Worm (Caenorhabditis elegans) whole organism, young adult: ENCODE results near the gene egrh-1.

Experiments used
- B0035.1 ChIP-seq: sonication (generic microtip); optimal IDR thresholded peaks from 2 replicates; lab custom pipeline; 2016; ENCODE audit warnings: missing genetic modification characterization, mild to moderate bottlenecking, missing compliant biosample characterization, missing genotype, missing genetic modification reagents
- B0336.3 ChIP-seq: fragments of 200-800 bp; sonication (Bioruptor generic); IDR thresholded peaks from 2 replicates; pipeline ENCODE4 v1.3.6; 2022; ENCODE audit warnings: missing genetic modification characterization, missing compliant biosample characterization
- F33H1.4 ChIP-seq: fragments of 200-800 bp; sonication (Bioruptor generic); IDR thresholded peaks from 2 replicates; pipeline ENCODE4 v1.3.6; 2022; ENCODE audit warnings: missing genetic modification reagents, missing genetic modification characterization, missing compliant biosample characterization
- F49E8.2 ChIP-seq: sonication (generic microtip); optimal IDR thresholded peaks from 3 replicates; lab custom pipeline; 2017; ENCODE audit warnings: missing genetic modification characterization, mild to moderate bottlenecking, missing compliant biosample characterization, antibody characterized with exemption, moderate library complexity; ENCODE audit not compliant: insufficient read depth
- F57A8.1 ChIP-seq: fragments of 200-800 bp; sonication (Bioruptor generic); optimal IDR thresholded peaks from 2 replicates; lab custom pipeline; 2018; ENCODE audit warnings: mild to moderate bottlenecking, missing genetic modification characterization, moderate library complexity, missing compliant biosample characterization
- T07F8.4 ChIP-seq: sonication (generic microtip); optimal IDR thresholded peaks from 2 replicates; lab custom pipeline; 2016; ENCODE audit warnings: mild to moderate bottlenecking, missing genetic modification characterization, moderate library complexity, missing compliant biosample characterization
- T26A5.8 ChIP-seq: sonication (generic microtip); optimal IDR thresholded peaks from 2 replicates; lab custom pipeline; 2016; ENCODE audit warnings: missing genetic modification characterization, missing compliant biosample characterization
- aptf-2 ChIP-seq: fragments of 200-800 bp; sonication (Bioruptor generic); conservative IDR thresholded peaks from 2 replicates; pipeline ENCODE4 v1.3.6; 2022; ENCODE audit warnings: missing genetic modification reagents, missing genetic modification characterization, missing compliant biosample characterization
- aptf-3 ChIP-seq: fragments of 200-800 bp; sonication (Bioruptor generic); IDR thresholded peaks from 2 replicates; pipeline ENCODE4 v1.3.6; 2022; ENCODE audit warnings: missing genetic modification characterization, missing compliant biosample characterization
- athp-1 ChIP-seq: sonication (generic microtip); optimal IDR thresholded peaks from 2 replicates; lab custom pipeline; 2017; ENCODE audit warnings: mild to moderate bottlenecking, missing genetic modification characterization, missing compliant biosample characterization
- attf-3 ChIP-seq: fragments of 200-800 bp; sonication (Bioruptor generic); conservative IDR thresholded peaks from 2 replicates; pipeline ENCODE4 v1.3.6; 2022; ENCODE audit warnings: missing genetic modification reagents, missing genetic modification characterization, missing compliant biosample characterization
- ccch-3 ChIP-seq: fragments of 200-800 bp; sonication (Bioruptor generic); optimal IDR thresholded peaks from 2 replicates; lab custom pipeline; 2018; ENCODE audit warnings: mild to moderate bottlenecking, missing genetic modification characterization, missing compliant biosample characterization
- dox-1 ChIP-seq: fragments of 200-800 bp; sonication (Bioruptor generic); IDR thresholded peaks from 2 replicates; pipeline ENCODE4 v1.3.6; 2022; ENCODE audit warnings: missing genetic modification reagents, missing genetic modification characterization, missing compliant biosample characterization
- dpl-1 ChIP-seq: fragments of 150-350 bp; optimal IDR thresholded peaks from 2 replicates; lab custom pipeline; 2014; ENCODE audit warnings: missing biosample characterization, missing genetic modification reagents, missing genetic modification characterization
- efl-1 ChIP-seq: fragments of 150-350 bp; optimal IDR thresholded peaks from 2 replicates; lab custom pipeline; 2014; ENCODE audit warnings: missing biosample characterization, missing genetic modification reagents, missing genetic modification characterization
- egrh-3 ChIP-seq: fragments of 200-800 bp; sonication (Bioruptor generic); IDR thresholded peaks from 2 replicates; pipeline ENCODE4 v1.3.6; 2022; ENCODE audit warnings: missing genetic modification reagents, missing genetic modification characterization, missing compliant biosample characterization
- ets-4 ChIP-seq: fragments of 200-800 bp; sonication (Bioruptor generic); optimal IDR thresholded peaks from 2 replicates; lab custom pipeline; 2018; ENCODE audit warnings: mild to moderate bottlenecking, missing genetic modification characterization, missing compliant biosample characterization
- fkh-3 ChIP-seq: sonication (generic microtip); optimal IDR thresholded peaks from 2 replicates; lab custom pipeline; 2016; ENCODE audit warnings: mild to moderate bottlenecking, missing genetic modification characterization, missing compliant biosample characterization
- gei-17 ChIP-seq: fragments of 200-800 bp; sonication (Bioruptor generic); optimal IDR thresholded peaks from 2 replicates; lab custom pipeline; 2018; ENCODE audit warnings: mild to moderate bottlenecking, missing genetic modification characterization, missing compliant biosample characterization
- hlh-26 ChIP-seq: fragments of 200-800 bp; sonication (Bioruptor generic); conservative IDR thresholded peaks from 2 replicates; pipeline ENCODE4 v1.3.6; 2022; ENCODE audit warnings: missing genetic modification reagents, missing genetic modification characterization, missing compliant biosample characterization
- hmg-1.2 ChIP-seq: fragments of 200-800 bp; sonication (Bioruptor generic); IDR thresholded peaks from 2 replicates; pipeline ENCODE4 v1.3.6; 2022; ENCODE audit warnings: missing genetic modification reagents, missing genetic modification characterization, missing compliant biosample characterization
- let-607 ChIP-seq, 2 experiments: fragments of 200-800 bp in 1 of 2; sonication (Bioruptor generic) in 1 of 2; sonication (generic microtip) in 1 of 2; optimal IDR thresholded peaks; 2 replicates each; lab custom pipeline; 2016 to 2018; ENCODE audit warnings: mild to moderate bottlenecking in 2 of 2, missing compliant biosample characterization in 2 of 2, missing genetic modification characterization in 2 of 2, moderate library complexity in 2 of 2, missing genotype in 1 of 2
- lin-35 ChIP-seq, 3 experiments: fragments of 150-350 bp in 2 of 3; sonication (generic microtip) in 1 of 3; optimal IDR thresholded peaks; 2 replicates each; lab custom pipeline; 2014 to 2018; ENCODE audit warnings: missing biosample characterization in 3 of 3, missing genetic modification characterization in 3 of 3, missing genetic modification reagents in 3 of 3
- lin-40 ChIP-seq: sonication (generic microtip); optimal IDR thresholded peaks from 2 replicates; lab custom pipeline; 2016; ENCODE audit warnings: missing genetic modification characterization, mild to moderate bottlenecking, missing compliant biosample characterization, missing genotype, missing genetic modification reagents
- madf-6 ChIP-seq: fragments of 200-800 bp; sonication (Bioruptor generic); IDR thresholded peaks from 2 replicates; pipeline ENCODE4 v1.3.6; 2022; ENCODE audit warnings: missing genetic modification reagents, missing genetic modification characterization, missing compliant biosample characterization
- madf-8 ChIP-seq: fragments of 200-800 bp; sonication (Bioruptor generic); conservative IDR thresholded peaks from 2 replicates; pipeline ENCODE4 v1.3.6; 2022; ENCODE audit warnings: missing genetic modification reagents, missing genetic modification characterization, missing compliant biosample characterization
- mcd-1 ChIP-seq: fragments of 200-800 bp; sonication (Bioruptor generic); IDR thresholded peaks from 2 replicates; pipeline ENCODE4 v1.3.6; 2022; ENCODE audit warnings: missing genetic modification reagents, missing genetic modification characterization, missing compliant biosample characterization
- mel-28 ChIP-seq: sonication (generic microtip); optimal IDR thresholded peaks from 2 replicates; lab custom pipeline; 2016; ENCODE audit warnings: borderline replicate concordance, mild to moderate bottlenecking, missing genetic modification characterization, missing compliant biosample characterization
- nfya-1 ChIP-seq: sonication (generic microtip); optimal IDR thresholded peaks from 2 replicates; lab custom pipeline; 2017; ENCODE audit warnings: antibody characterized with exemption, missing compliant biosample characterization, missing genetic modification characterization, borderline replicate concordance; ENCODE audit not compliant: insufficient read depth
- nfyb-1 ChIP-seq: fragments of 200-800 bp; sonication (Bioruptor generic); IDR thresholded peaks from 2 replicates; pipeline ENCODE4 v1.3.6; 2022; ENCODE audit warnings: missing genetic modification reagents, missing genetic modification characterization, missing compliant biosample characterization
- nhr-179 ChIP-seq: sonication (generic microtip); optimal IDR thresholded peaks from 2 replicates; lab custom pipeline; 2016; ENCODE audit warnings: mild to moderate bottlenecking, missing genetic modification characterization, missing compliant biosample characterization
- nhr-27 ChIP-seq: fragments of 200-800 bp; sonication (Bioruptor generic); optimal IDR thresholded peaks from 2 replicates; lab custom pipeline; 2018; ENCODE audit warnings: mild to moderate bottlenecking, missing genetic modification characterization, moderate library complexity, missing compliant biosample characterization
- nhr-80 ChIP-seq: sonication (generic microtip); optimal IDR thresholded peaks from 2 replicates; lab custom pipeline; 2016; ENCODE audit warnings: missing genetic modification characterization, missing compliant biosample characterization
- rcor-1 ChIP-seq: fragments of 200-800 bp; sonication (Bioruptor generic); IDR thresholded peaks from 2 replicates; pipeline ENCODE4 v1.3.6; 2022; ENCODE audit warnings: missing genetic modification reagents, missing genetic modification characterization, missing compliant biosample characterization
- sdz-38 ChIP-seq: sonication (generic microtip); optimal IDR thresholded peaks from 2 replicates; lab custom pipeline; 2016; ENCODE audit warnings: missing genotype, missing genetic modification characterization, missing compliant biosample characterization
- sea-2 ChIP-seq: fragments of 200-800 bp; sonication (Bioruptor generic); IDR thresholded peaks from 2 replicates; pipeline ENCODE4 v1.3.6; 2022; ENCODE audit warnings: missing genetic modification characterization, missing compliant biosample characterization
- snpc-1.3 ChIP-seq: sonication (generic microtip); optimal IDR thresholded peaks from 2 replicates; lab custom pipeline; 2017; ENCODE audit warnings: missing genetic modification characterization, mild to moderate bottlenecking, missing compliant biosample characterization, antibody characterized with exemption, moderate library complexity, missing genotype, missing genetic modification reagents; ENCODE audit not compliant: insufficient read depth
- snpc-3.4 ChIP-seq: sonication (generic microtip); optimal IDR thresholded peaks from 2 replicates; lab custom pipeline; 2017; ENCODE audit warnings: missing genetic modification characterization, mild to moderate bottlenecking, missing compliant biosample characterization, antibody characterized with exemption, moderate library complexity, missing genotype, missing genetic modification reagents
- unc-62 ChIP-seq: fragments of 150-350 bp; optimal IDR thresholded peaks from 2 replicates; lab custom pipeline; 2014; ENCODE audit warnings: missing biosample characterization, missing genetic modification reagents, missing genetic modification characterization
- zfh-2 ChIP-seq: fragments of 200-800 bp; sonication (Bioruptor generic); conservative IDR thresholded peaks from 2 replicates; pipeline ENCODE4 v1.3.6; 2022; ENCODE audit warnings: missing genetic modification reagents, missing genetic modification characterization, missing compliant biosample characterization
- ztf-28 ChIP-seq: fragments of 200-800 bp; sonication (Bioruptor generic); IDR thresholded peaks from 2 replicates; pipeline ENCODE4 v1.3.6; 2022; ENCODE audit warnings: missing genetic modification reagents, missing genetic modification characterization, missing compliant biosample characterization
- ztf-6 ChIP-seq: fragments of 200-800 bp; sonication (Bioruptor generic); IDR thresholded peaks from 2 replicates; pipeline ENCODE4 v1.3.6; 2022; ENCODE audit warnings: missing genetic modification reagents, missing genetic modification characterization, missing compliant biosample characterization

The egrh-1 gene

ce11 chrX:14871780-14872179 lies 26.0 kb downstream of the egrh-1 start, which contains the start of gene F31F6.2:
F31F6.2 (minus strand) TSS chrX:14871880.
- TF ChIP-seq ztf-28 (GFP tag; lab: Robert Waterston, UW) (no peak), snpc-3.4 (tag; lab: Kevin White, UChicago) (no peak), F33H1.4 (GFP tag; lab: Robert Waterston, UW) (no peak), aptf-3 (GFP tag; lab: Robert Waterston, UW) (no peak), unc-62 (GFP tag; lab: Kevin White, UChicago) (no peak), hlh-26 (GFP tag; lab: Robert Waterston, UW) (no peak), F57A8.1 (GFP tag; lab: Kevin White, UChicago) (no peak)

- TF ChIP-seq efl-1 (GFP tag; lab: Kevin White, UChicago) (peak; percentile 73), fkh-3 (tag; lab: Kevin White, UChicago) (no peak), let-607 (tag; optimal IDR thresholded peaks at IDR 0.05; lab: Kevin White, UChicago) (no peak), gei-17 (no peak), nhr-27 (no peak), sdz-38 (tag; lab: Kevin White, UChicago) (no peak), aptf-2 (no peak), madf-6 (GFP tag; lab: Robert Waterston, UW) (peak; percentile 65), madf-8 (GFP tag; lab: Robert Waterston, UW) (0 out of 2 replicates have a peak, but pooled peaks have one; percentile 8), dpl-1 (GFP tag; lab: Kevin White, UChicago) (peak; percentile 38), ccch-3 (GFP tag; lab: Kevin White, UChicago) (no peak), nfya-1 (tag; lab: Kevin White, UChicago) (no peak), T26A5.8 (no peak), sea-2 (GFP tag; lab: Robert Waterston, UW) (no peak), B0336.3 (GFP tag; lab: Robert Waterston, UW) (no peak), nhr-179 (no peak), athp-1 (no peak), T07F8.4 (no peak), hmg-1.2 (GFP tag; lab: Robert Waterston, UW) (no peak), mcd-1 (GFP tag; lab: Robert Waterston, UW) (peak; percentile 46), nhr-80 (tag; lab: Kevin White, UChicago) (no peak), nfyb-1 (GFP tag; lab: Robert Waterston, UW) (no peak), B0035.1 (tag; lab: Kevin White, UChicago) (no peak)
These were observed 27.2 kb downstream of the egrh-1 start, which contains the start of gene F31F6.3 for ce11 chrX:14872817-14873469. F31F6.3 (minus strand) TSS chrX:14872867.

- no peak for TF ChIP-seq madf-8 (GFP tag; lab: Robert Waterston, UW)
These were observed 29.9 kb downstream of the egrh-1 start, which contains the start of gene sssh-1 for ce11 chrX:14875668-14876067. sssh-1 (plus strand) TSS chrX:14875968.

ce11 chrX:14877691-14878090 lies 32.0 kb downstream of the egrh-1 start:
- TF ChIP-seq dox-1 (GFP tag; lab: Robert Waterston, UW), result 0 out of 2 replicates have a peak, but pooled peaks have one; percentile 19
- no peak for TF ChIP-seq T26A5.8
- 0 out of 2 replicates have a peak, but pooled peaks have one; percentile 26 for TF ChIP-seq rcor-1 (GFP tag; lab: Robert Waterston, UW)
- TF ChIP-seq egrh-3 (GFP tag; lab: Robert Waterston, UW), result peak; percentile 26; the same call in 1 of the 2 replicates
- no peak for TF ChIP-seq lin-35 (GFP tag; optimal IDR thresholded peaks at IDR 0.05; lab: Kevin White, UChicago)
- no peak for TF ChIP-seq attf-3 (GFP tag; lab: Robert Waterston, UW)
- TF ChIP-seq ztf-28 (GFP tag; lab: Robert Waterston, UW), result no peak
- TF ChIP-seq zfh-2 (GFP tag; lab: Robert Waterston, UW), result peak; percentile 64
- TF ChIP-seq ztf-6 (GFP tag; lab: Robert Waterston, UW), result no peak
- no peak for TF ChIP-seq F49E8.2
- TF ChIP-seq snpc-1.3, result no peak
- TF ChIP-seq ets-4, result no peak
- 0 out of 2 replicates have a peak, but pooled peaks have one; percentile 7 for TF ChIP-seq nfyb-1 (GFP tag; lab: Robert Waterston, UW)
- no peak for TF ChIP-seq nfya-1 (tag; lab: Kevin White, UChicago)
- no peak for TF ChIP-seq lin-40 (tag; lab: Kevin White, UChicago)
- TF ChIP-seq mel-28, result no peak
- TF ChIP-seq sea-2 (GFP tag; lab: Robert Waterston, UW), result no peak
- no peak for TF ChIP-seq madf-8 (GFP tag; lab: Robert Waterston, UW)
